Fruit fly (Drosophila melanogaster) whole organism, prepupa: ENCODE measurements around the gene barc.
A peak's percentile ranks its signal among the peaks of the same experiment; 100 is the strongest.

Experiments
- CG11294 ChIP-seq: fragments of 200-800 bp; sonication (Bioruptor generic); IDR thresholded peaks from 2 replicates; pipeline ENCODE4 v1.3.6; 2022; ENCODE audit warnings: missing biosample characterization, missing genetic modification characterization
- CG3919 ChIP-seq: fragments of 200-800 bp; sonication (Bioruptor generic); optimal IDR thresholded peaks from 3 replicates; lab custom pipeline; 2016; ENCODE audit warnings: missing biosample characterization, missing genetic modification characterization
- CG8632 ChIP-seq: fragments of 200-800 bp; sonication (Bioruptor generic); optimal IDR thresholded peaks from 3 replicates; lab custom pipeline; 2016; ENCODE audit warnings: missing biosample characterization, missing genetic modification characterization
- Ets21C ChIP-seq: fragments of 200-800 bp; sonication (Bioruptor generic); optimal IDR thresholded peaks from 3 replicates; lab custom pipeline; 2016; ENCODE audit warnings: missing biosample characterization, missing genetic modification characterization
- Hr39 ChIP-seq: fragments of 200-800 bp; sonication (Bioruptor generic); optimal IDR thresholded peaks from 2 replicates; lab custom pipeline; 2016; ENCODE audit warnings: missing biosample characterization, missing genetic modification characterization
- Hr4 ChIP-seq: fragments of 200-800 bp; sonication (Bioruptor generic); optimal IDR thresholded peaks from 3 replicates; lab custom pipeline; 2016; ENCODE audit warnings: missing biosample characterization, missing genetic modification characterization
- Met ChIP-seq: fragments of 200-800 bp; sonication (Bioruptor generic); optimal IDR thresholded peaks from 3 replicates; lab custom pipeline; 2016; ENCODE audit warnings: missing biosample characterization, missing genetic modification characterization
- achi ChIP-seq: fragments of 200-800 bp; sonication (Bioruptor generic); optimal IDR thresholded peaks from 3 replicates; lab custom pipeline; 2016; ENCODE audit warnings: missing biosample characterization, missing genetic modification characterization
- cyc ChIP-seq: fragments of 200-800 bp; sonication (Bioruptor generic); optimal IDR thresholded peaks from 3 replicates; lab custom pipeline; 2016; ENCODE audit warnings: missing biosample characterization, missing genetic modification characterization
- esn ChIP-seq: fragments of 200-800 bp; sonication (Bioruptor generic); optimal IDR thresholded peaks from 2 replicates; lab custom pipeline; 2016; ENCODE audit warnings: missing biosample characterization, mild to moderate bottlenecking, missing genetic modification characterization, moderate library complexity
- fd59A ChIP-seq: fragments of 200-800 bp; sonication (Bioruptor generic); optimal IDR thresholded peaks from 2 replicates; lab custom pipeline; 2017; ENCODE audit warnings: missing biosample characterization, mild to moderate bottlenecking, missing genetic modification characterization, missing genetic modification reagents
- pdm3 ChIP-seq: fragments of 200-800 bp; sonication (Bioruptor generic); optimal IDR thresholded peaks from 3 replicates; lab custom pipeline; 2016; ENCODE audit warnings: missing biosample characterization, missing genetic modification characterization

- TF ChIP-seq esn (GFP tag; lab: Kevin White, UChicago) (no peak), Ets21C (GFP tag; lab: Kevin White, UChicago) (no peak), Met (GFP tag; lab: Kevin White, UChicago) (peak; percentile 29), CG11294 (GFP tag; lab: Robert Waterston, UW) (no peak), pdm3 (GFP tag; lab: Kevin White, UChicago) (no peak), CG3919 (peak; percentile 50), achi (GFP tag; lab: Kevin White, UChicago) (no peak), Hr4 (GFP tag; lab: Kevin White, UChicago) (no peak), fd59A (GFP tag; lab: Kevin White, UChicago) (no peak), Hr39 (GFP tag; lab: Kevin White, UChicago) (no peak), CG8632 (GFP tag; lab: Kevin White, UChicago) (peak; percentile 20), cyc (GFP tag; lab: Kevin White, UChicago) (no peak)
These were observed 31.3 kb upstream of the barc start for dm6 chr3L:21464240-21464639.
